Fruit fly (Drosophila melanogaster) whole organism, embryonic: Measurements from ENCODE around the gene borr.

Source experiments
- BEAF-32 ChIP-seq: fragments of 200-800 bp; sonication (Bioruptor generic); optimal IDR thresholded peaks from 3 replicates; lab custom pipeline; 2017; ENCODE audit warnings: missing biosample characterization, missing genetic modification characterization, mild to moderate bottlenecking, moderate library complexity, missing genetic modification reagents
- CG11247 ChIP-seq: fragments of 200-800 bp; sonication (Bioruptor generic); IDR thresholded peaks from 2 replicates; pipeline ENCODE4 v1.3.6; 2022; ENCODE audit warnings: missing biosample characterization, missing genetic modification characterization
- CG12769 ChIP-seq: fragments of 200-800 bp; sonication (Bioruptor generic); optimal IDR thresholded peaks from 2 replicates; lab custom pipeline; 2019; ENCODE audit warnings: missing biosample characterization, mild to moderate bottlenecking, missing genetic modification characterization, moderate library complexity
- CG14050 ChIP-seq: fragments of 200-800 bp; sonication (Bioruptor generic); IDR thresholded peaks from 3 replicates; pipeline ENCODE4 v1.3.6; 2022; ENCODE audit warnings: missing biosample characterization, missing genetic modification characterization
- CG14441 ChIP-seq: fragments of 200-800 bp; sonication (Bioruptor generic); IDR thresholded peaks from 2 replicates; pipeline ENCODE4 v1.3.6; 2022; ENCODE audit warnings: missing biosample characterization, missing genetic modification characterization
- CG1602 ChIP-seq: fragments of 200-800 bp; sonication (Bioruptor generic); optimal IDR thresholded peaks from 3 replicates; lab custom pipeline; 2016; ENCODE audit warnings: missing biosample characterization, missing genetic modification characterization
- CG17829 ChIP-seq: fragments of 200-800 bp; optimal IDR thresholded peaks from 2 replicates; lab custom pipeline; 2019; ENCODE audit warnings: missing biosample characterization, mild to moderate bottlenecking, missing genetic modification characterization, moderate library complexity
- CG18262 ChIP-seq: fragments of 200-800 bp; optimal IDR thresholded peaks from 3 replicates; lab custom pipeline; 2019; ENCODE audit warnings: missing biosample characterization, mild to moderate bottlenecking, missing genetic modification characterization, moderate library complexity
- CG2875 ChIP-seq: fragments of 200-800 bp; sonication (Bioruptor generic); optimal IDR thresholded peaks from 2 replicates; lab custom pipeline; 2017; ENCODE audit warnings: missing biosample characterization, mild to moderate bottlenecking, missing genetic modification characterization, missing genetic modification reagents
- CG30431 ChIP-seq: fragments of 200-800 bp; sonication (Bioruptor generic); optimal IDR thresholded peaks from 2 replicates; lab custom pipeline; 2017; ENCODE audit warnings: missing biosample characterization, missing genetic modification characterization
- CG31441 ChIP-seq: fragments of 200-800 bp; sonication (Bioruptor generic); IDR thresholded peaks from 2 replicates; pipeline ENCODE4 v1.3.6; 2022; ENCODE audit warnings: missing biosample characterization, missing genetic modification characterization
- CG5180 ChIP-seq: fragments of 200-800 bp; sonication (Bioruptor generic); optimal IDR thresholded peaks from 3 replicates; lab custom pipeline; 2017; ENCODE audit warnings: missing biosample characterization, missing genetic modification characterization, mild to moderate bottlenecking, moderate library complexity, missing genetic modification reagents
- CG6254 ChIP-seq: fragments of 200-800 bp; sonication (Bioruptor generic); optimal IDR thresholded peaks from 3 replicates; lab custom pipeline; 2017; ENCODE audit warnings: mild to moderate bottlenecking, missing biosample characterization, missing genetic modification reagents, missing genetic modification characterization
- CG7271 ChIP-seq: fragments of 200-800 bp; sonication (Bioruptor generic); optimal IDR thresholded peaks from 2 replicates; lab custom pipeline; 2018; ENCODE audit warnings: missing biosample characterization, mild to moderate bottlenecking, missing genetic modification characterization, moderate library complexity
- CG7839 ChIP-seq: fragments of 200-800 bp; sonication (Bioruptor generic); optimal IDR thresholded peaks from 3 replicates; lab custom pipeline; 2018; ENCODE audit warnings: missing biosample characterization, mild to moderate bottlenecking, missing genetic modification characterization, moderate library complexity
- CG9727 ChIP-seq: fragments of 200-800 bp; sonication (Bioruptor generic); optimal IDR thresholded peaks from 3 replicates; lab custom pipeline; 2017; ENCODE audit warnings: missing biosample characterization, mild to moderate bottlenecking, missing genetic modification characterization
- Chrac-16 ChIP-seq: fragments of 200-800 bp; sonication (Bioruptor generic); optimal IDR thresholded peaks from 3 replicates; lab custom pipeline; 2016; ENCODE audit warnings: missing biosample characterization, missing genetic modification characterization
- CoRest ChIP-seq: fragments of 200-800 bp; sonication (Bioruptor generic); optimal IDR thresholded peaks from 3 replicates; lab custom pipeline; 2018; ENCODE audit warnings: missing biosample characterization, mild to moderate bottlenecking, missing genetic modification characterization, moderate library complexity
- Dref ChIP-seq: fragments of 200-800 bp; sonication (Bioruptor generic); IDR thresholded peaks from 2 replicates; pipeline ENCODE4 v1.3.6; 2022; ENCODE audit warnings: missing biosample characterization, missing genetic modification characterization
- Eip74EF ChIP-seq, 2 experiments: fragments of 200-800 bp in 1 of 2; fragments of >200 bp in 1 of 2; sonication (Bioruptor generic) in 1 of 2; optimal IDR thresholded peaks; 2 replicates each; lab custom pipeline; 2017 to 2019; ENCODE audit warnings: missing biosample characterization in 2 of 2, missing genetic modification characterization in 2 of 2, mild to moderate bottlenecking in 1 of 2, moderate library complexity in 1 of 2
- Gug ChIP-seq: fragments of 200-800 bp; sonication (Bioruptor generic); IDR thresholded peaks from 4 replicates; pipeline ENCODE4 v1.3.6; 2022; ENCODE audit warnings: missing biosample characterization, missing genetic modification characterization
- HLH54F ChIP-seq: fragments of 200-800 bp; sonication (Bioruptor generic); optimal IDR thresholded peaks from 3 replicates; lab custom pipeline; 2016; ENCODE audit warnings: missing biosample characterization, missing genetic modification characterization
- Hr3 ChIP-seq: fragments of 200-800 bp; sonication (Bioruptor generic); optimal IDR thresholded peaks from 3 replicates; lab custom pipeline; 2016; ENCODE audit warnings: missing biosample characterization, missing genetic modification characterization
- Mrtf ChIP-seq: fragments of 200-800 bp; sonication (Bioruptor generic); IDR thresholded peaks from 3 replicates; pipeline ENCODE4 v1.3.6; 2022; ENCODE audit warnings: missing biosample characterization, missing genetic modification characterization
- Myb ChIP-seq: fragments of 200-800 bp; sonication (Bioruptor generic); optimal IDR thresholded peaks from 2 replicates; lab custom pipeline; 2016; ENCODE audit warnings: missing biosample characterization, missing genetic modification characterization
- Oaz ChIP-seq: fragments of 200-800 bp; sonication (Bioruptor generic); IDR thresholded peaks from 2 replicates; pipeline ENCODE4 v1.3.6; 2022; ENCODE audit warnings: missing biosample characterization, missing genetic modification characterization
- Sox100B ChIP-seq: fragments of 200-800 bp; sonication (Bioruptor generic); optimal IDR thresholded peaks from 3 replicates; lab custom pipeline; 2018; ENCODE audit warnings: missing biosample characterization, mild to moderate bottlenecking, missing genetic modification characterization
- Spps ChIP-seq: fragments of 200-800 bp; sonication (Bioruptor generic); optimal IDR thresholded peaks from 2 replicates; lab custom pipeline; 2018; ENCODE audit warnings: missing biosample characterization, mild to moderate bottlenecking, missing genetic modification characterization
- Xbp1 ChIP-seq: fragments of 200-800 bp; sonication (Bioruptor generic); optimal IDR thresholded peaks from 3 replicates; lab custom pipeline; 2016; ENCODE audit warnings: missing biosample characterization, mild to moderate bottlenecking, missing genetic modification characterization
- amos ChIP-seq: fragments of 200-800 bp; sonication (Bioruptor generic); IDR thresholded peaks from 2 replicates; pipeline ENCODE4 v1.3.6; 2022; ENCODE audit warnings: missing biosample characterization, missing genetic modification characterization; ENCODE audit not compliant: partially characterized antibody
- bbx ChIP-seq: fragments of 200-800 bp; sonication (Bioruptor generic); IDR thresholded peaks from 2 replicates; pipeline ENCODE4 v1.3.6; 2022; ENCODE audit warnings: missing biosample characterization, missing genetic modification characterization; ENCODE audit not compliant: partially characterized antibody
- bcd ChIP-seq: fragments of 200-800 bp; sonication (Bioruptor generic); optimal IDR thresholded peaks from 2 replicates; lab custom pipeline; 2017; ENCODE audit warnings: missing biosample characterization, mild to moderate bottlenecking, missing genetic modification characterization
- dmrt99B ChIP-seq: fragments of 200-800 bp; sonication (Bioruptor generic); optimal IDR thresholded peaks from 2 replicates; lab custom pipeline; 2018; ENCODE audit warnings: missing biosample characterization, mild to moderate bottlenecking, missing genetic modification characterization, moderate library complexity
- gcm ChIP-seq: fragments of 200-800 bp; sonication (Bioruptor generic); optimal IDR thresholded peaks from 2 replicates; lab custom pipeline; 2019; ENCODE audit warnings: missing biosample characterization, mild to moderate bottlenecking, missing genetic modification characterization, moderate library complexity
- hb ChIP-seq: fragments of 200-800 bp; sonication (Bioruptor generic); IDR thresholded peaks from 3 replicates; pipeline ENCODE4 v1.3.6; 2022; ENCODE audit warnings: missing biosample characterization, missing genetic modification characterization; ENCODE audit not compliant: partially characterized antibody
- klu ChIP-seq: fragments of 200-800 bp; sonication (Bioruptor generic); IDR thresholded peaks from 2 replicates; pipeline ENCODE4 v1.3.6; 2022; ENCODE audit warnings: missing biosample characterization, missing genetic modification characterization
- lab ChIP-seq: fragments of 200-800 bp; sonication (Bioruptor generic); optimal IDR thresholded peaks from 3 replicates; lab custom pipeline; 2017; ENCODE audit warnings: missing biosample characterization, missing genetic modification characterization, mild to moderate bottlenecking, moderate library complexity, missing genetic modification reagents
- luna ChIP-seq: fragments of 200-800 bp; sonication (Bioruptor generic); optimal IDR thresholded peaks from 2 replicates; lab custom pipeline; 2016; ENCODE audit warnings: missing biosample characterization, missing genetic modification characterization
- nmo ChIP-seq: fragments of 200-800 bp; sonication (Bioruptor generic); optimal IDR thresholded peaks from 2 replicates; lab custom pipeline; 2018; ENCODE audit warnings: missing biosample characterization, mild to moderate bottlenecking, missing genetic modification characterization, moderate library complexity
- oc ChIP-seq: fragments of 200-800 bp; sonication (Bioruptor generic); optimal IDR thresholded peaks from 2 replicates; lab custom pipeline; 2018; ENCODE audit warnings: missing biosample characterization, mild to moderate bottlenecking, missing genetic modification characterization, moderate library complexity
- pho ChIP-seq: fragments of 200-800 bp; sonication (Bioruptor generic); optimal IDR thresholded peaks from 2 replicates; lab custom pipeline; 2016; ENCODE audit warnings: missing biosample characterization, missing genetic modification characterization
- prd ChIP-seq, 3 experiments: fragments of >200 bp in 2 of 3; fragments of 200-800 bp in 1 of 3; sonication (Bioruptor generic) in 1 of 3; optimal IDR thresholded peaks in 2 of 3; IDR thresholded peaks in 1 of 3; 2 replicates in 2 of 3; 3 replicates in 1 of 3; pipeline versions ENCODE4 v1.3.6 to Lab custom; 2017 to 2022; ENCODE audit warnings: missing biosample characterization in 1 of 3, missing genetic modification characterization in 1 of 3
- salm ChIP-seq: fragments of 200-800 bp; sonication (Bioruptor generic); optimal IDR thresholded peaks from 2 replicates; lab custom pipeline; 2018; ENCODE audit warnings: missing biosample characterization, mild to moderate bottlenecking, missing genetic modification characterization
- tgo ChIP-seq: fragments of 200-800 bp; sonication (Bioruptor generic); IDR thresholded peaks from 3 replicates; pipeline ENCODE4 v1.3.6; 2022; ENCODE audit warnings: missing biosample characterization, missing genetic modification characterization
- tio ChIP-seq: fragments of 200-800 bp; sonication (Bioruptor generic); optimal IDR thresholded peaks from 2 replicates; lab custom pipeline; 2017; ENCODE audit warnings: missing biosample characterization, missing genetic modification characterization, inconsistent platforms
- ttk ChIP-seq: fragments of 200-800 bp; sonication (Bioruptor generic); IDR thresholded peaks from 2 replicates; pipeline ENCODE4 v2.1.2; 2022; ENCODE audit warnings: missing biosample characterization, missing genetic modification characterization
- wdn ChIP-seq: fragments of 200-800 bp; sonication (Bioruptor generic); IDR thresholded peaks from 2 replicates; pipeline ENCODE4 v1.3.6; 2022; ENCODE audit warnings: missing biosample characterization, missing genetic modification characterization
- yki ChIP-seq: fragments of >200 bp; optimal IDR thresholded peaks from 3 replicates; lab custom pipeline; 2018
- zen ChIP-seq: fragments of 200-800 bp; sonication (Bioruptor generic); optimal IDR thresholded peaks from 3 replicates; lab custom pipeline; 2018; ENCODE audit warnings: missing biosample characterization, mild to moderate bottlenecking, missing genetic modification characterization, moderate library complexity

borr gene

DNA sequence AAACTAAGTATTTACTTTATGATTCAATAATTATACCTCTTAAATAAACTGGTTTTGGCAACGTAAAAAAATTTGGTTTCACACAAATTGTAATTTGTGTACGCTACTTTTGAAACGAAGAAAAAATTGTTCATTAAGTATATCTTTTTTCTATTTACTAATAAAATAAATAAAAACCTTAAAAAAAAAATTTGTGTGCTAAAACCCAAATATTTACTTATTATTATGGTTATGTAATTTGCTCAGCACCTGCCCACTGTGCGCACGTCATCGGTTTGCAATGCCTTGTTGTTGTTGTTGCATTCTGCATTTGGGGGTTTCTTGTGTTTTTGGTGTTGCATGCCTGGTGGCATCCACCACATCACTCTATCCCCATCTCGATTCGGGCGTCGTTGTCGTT is 45.8 kb downstream of the borr start:
- TF ChIP-seq CoRest, result peak; percentile 35
- TF ChIP-seq CG6254, result peak; percentile 46
- peak; percentile 69 for TF ChIP-seq CG18262 (tag; lab: Kevin White, UChicago)
- peak; percentile 82 for TF ChIP-seq dmrt99B (tag; lab: Kevin White, UChicago)
- peak; percentile 71 for TF ChIP-seq Sox100B (GFP tag; lab: Kevin White, UChicago)
- peak; percentile 19 for TF ChIP-seq CG5180 (GFP tag; lab: Kevin White, UChicago)
- TF ChIP-seq CG14050, result peak; percentile 46; the same call in 1 of the 3 replicates
- peak; percentile 32 for TF ChIP-seq Spps (tag; lab: Kevin White, UChicago)
- no peak for TF ChIP-seq Dref
- TF ChIP-seq CG12769 (tag; lab: Kevin White, UChicago), result no peak
- no peak for TF ChIP-seq amos (GFP tag; lab: Robert Waterston, UW)
- TF ChIP-seq klu (GFP tag; lab: Robert Waterston, UW), result no peak
- no peak for TF ChIP-seq CG11247
- peak; percentile 29 for TF ChIP-seq CG17829 (tag; lab: Kevin White, UChicago)
- TF ChIP-seq Eip74EF (GFP tag; optimal IDR thresholded peaks at IDR 0.05; lab: Kevin White, UChicago), result peak in 1 of 2 experiments; percentile 37
- TF ChIP-seq gcm (GFP tag; lab: Kevin White, UChicago), result peak; percentile 50
- TF ChIP-seq CG7271 (tag; lab: Kevin White, UChicago), result no peak
- TF ChIP-seq oc (tag; lab: Kevin White, UChicago), result peak; percentile 3
- TF ChIP-seq Gug, result peak; percentile 17; the same call in 1 of the 4 replicates
- peak; percentile 25; the same call in 1 of the 3 replicates for TF ChIP-seq tgo (GFP tag; lab: Robert Waterston, UW)
- TF ChIP-seq CG9727 (GFP tag; lab: Kevin White, UChicago), result no peak
- TF ChIP-seq CG30431 (GFP tag; lab: Kevin White, UChicago), result peak; percentile 7
- TF ChIP-seq CG31441 (GFP tag; lab: Robert Waterston, UW), result peak; percentile 56; the same call in 1 of the 2 replicates
- no peak for TF ChIP-seq prd (optimal IDR thresholded peaks at IDR 0.05; lab: Kevin White, UChicago)
- peak; percentile 46; the same call in 1 of the 3 replicates for TF ChIP-seq prd (GFP tag; IDR thresholded peaks at IDR 0.05; lab: Robert Waterston, UW)
- TF ChIP-seq Mrtf (GFP tag; lab: Robert Waterston, UW), result 0 out of 3 replicates have a peak, but pooled peaks have one; percentile 15
- TF ChIP-seq CG1602 (GFP tag; lab: Kevin White, UChicago), result peak; percentile 24
- TF ChIP-seq wdn (GFP tag; lab: Robert Waterston, UW), result no peak
- peak; percentile 77 for TF ChIP-seq nmo
- peak; percentile 2 for TF ChIP-seq Chrac-16 (GFP tag; lab: Kevin White, UChicago)
- TF ChIP-seq bcd (GFP tag; lab: Kevin White, UChicago), result peak; percentile 45
- peak; percentile 53 for TF ChIP-seq lab (GFP tag; lab: Kevin White, UChicago)
- TF ChIP-seq hb (GFP tag; lab: Robert Waterston, UW), result no peak
- no peak for TF ChIP-seq zen (tag; lab: Kevin White, UChicago)
- peak; percentile 46 for TF ChIP-seq Xbp1
- TF ChIP-seq tio (GFP tag; lab: Kevin White, UChicago), result peak; percentile 20
- no peak for TF ChIP-seq yki (lab: Kevin White, UChicago)
- TF ChIP-seq CG2875 (GFP tag; lab: Kevin White, UChicago), result peak; percentile 58
- peak; percentile 34; the same call in 1 of the 2 replicates for TF ChIP-seq ttk (GFP tag; lab: Robert Waterston, UW)
- TF ChIP-seq luna (GFP tag; lab: Kevin White, UChicago), result no peak
- TF ChIP-seq pho (GFP tag; lab: Kevin White, UChicago), result no peak
- 0 out of 2 replicates have a peak, but pooled peaks have one; percentile 20 for TF ChIP-seq Oaz (GFP tag; lab: Robert Waterston, UW)
- no peak for TF ChIP-seq bbx (GFP tag; lab: Robert Waterston, UW)
- TF ChIP-seq BEAF-32, result no peak
- no peak for TF ChIP-seq HLH54F (GFP tag; lab: Kevin White, UChicago)
- peak; percentile 50; the same call in 1 of the 2 replicates for TF ChIP-seq CG14441 (GFP tag; lab: Robert Waterston, UW)
- TF ChIP-seq Myb, result no peak
- peak; percentile 47 for TF ChIP-seq Hr3 (GFP tag; lab: Kevin White, UChicago)
- peak; percentile 66 for TF ChIP-seq CG7839
- TF ChIP-seq salm (tag; lab: Kevin White, UChicago), result peak; percentile 35
